Worm (Caenorhabditis elegans) whole organism, L1 larva: ENCODE data around the gene C06H2.7.

ENCODE experiments used
- C16A3.4 ChIP-seq: fragments of 150-350 bp; optimal IDR thresholded peaks from 2 replicates; lab custom pipeline; 2014; ENCODE audit warnings: missing biosample characterization, missing genetic modification characterization
- F16B12.6 ChIP-seq: fragments of 150-350 bp; optimal IDR thresholded peaks from 2 replicates; lab custom pipeline; 2014; ENCODE audit warnings: missing biosample characterization, missing genetic modification characterization
- aha-1 ChIP-seq: fragments of 150-350 bp; optimal IDR thresholded peaks from 2 replicates; lab custom pipeline; 2014; ENCODE audit warnings: missing biosample characterization, missing genetic modification characterization
- ama-1 ChIP-seq: fragments of 150-350 bp; optimal IDR thresholded peaks from 2 replicates; lab custom pipeline; 2014
- ceh-63 ChIP-seq: fragments of 200-800 bp; sonication (Bioruptor generic); optimal IDR thresholded peaks from 2 replicates; lab custom pipeline; 2018; ENCODE audit warnings: mild to moderate bottlenecking, missing genetic modification characterization, missing compliant biosample characterization
- ceh-8 ChIP-seq: fragments of 200-800 bp; sonication (Bioruptor generic); optimal IDR thresholded peaks from 2 replicates; lab custom pipeline; 2018; ENCODE audit warnings: mild to moderate bottlenecking, missing genetic modification characterization, moderate library complexity, missing compliant biosample characterization
- ceh-82 ChIP-seq, 3 experiments: fragments of 150-350 bp in 1 of 3; sonication (generic microtip) in 2 of 3; optimal IDR thresholded peaks; 2 replicates each; lab custom pipeline; 2014 to 2017; ENCODE audit warnings: missing biosample characterization in 3 of 3, missing genetic modification characterization in 3 of 3
- ceh-88 ChIP-seq: fragments of 200-800 bp; sonication (Bioruptor generic); IDR thresholded peaks from 2 replicates; pipeline ENCODE4 v1.3.6; 2022; ENCODE audit warnings: missing genetic modification characterization, missing compliant biosample characterization
- ceh-90 ChIP-seq: sonication (generic microtip); optimal IDR thresholded peaks from 2 replicates; lab custom pipeline; 2016; ENCODE audit warnings: missing genetic modification characterization, missing compliant biosample characterization
- dpl-1 ChIP-seq, 3 experiments: fragments of 150-350 bp in 2 of 3; sonication (generic microtip) in 1 of 3; optimal IDR thresholded peaks; 2 replicates each; lab custom pipeline; 2014 to 2017; ENCODE audit warnings: missing biosample characterization in 3 of 3, missing genetic modification characterization in 3 of 3, missing genetic modification reagents in 3 of 3
- dsc-1 ChIP-seq: sonication (generic microtip); optimal IDR thresholded peaks from 2 replicates; lab custom pipeline; 2016; ENCODE audit warnings: mild to moderate bottlenecking, missing genetic modification characterization, missing compliant biosample characterization
- egl-13 ChIP-seq: sonication (generic microtip); optimal IDR thresholded peaks from 2 replicates; lab custom pipeline; 2016; ENCODE audit warnings: missing genotype, missing genetic modification reagents, missing genetic modification characterization, missing compliant biosample characterization
- elt-3 ChIP-seq, 6 experiments: fragments of 150-350 bp in 1 of 6; sonication (generic microtip); optimal IDR thresholded peaks; 2 replicates each; lab custom pipeline; 2017 to 2018; ENCODE audit warnings: missing biosample characterization in 6 of 6, missing genetic modification characterization in 6 of 6, inconsistent platforms in 1 of 6
- fkh-4 ChIP-seq: sonication (generic microtip); optimal IDR thresholded peaks from 2 replicates; lab custom pipeline; 2016; ENCODE audit warnings: missing compliant biosample characterization, missing genetic modification characterization, borderline replicate concordance
- fos-1 ChIP-seq: fragments of 150-350 bp; optimal IDR thresholded peaks from 2 replicates; lab custom pipeline; 2014; ENCODE audit warnings: missing biosample characterization, missing genetic modification characterization
- hlh-17 ChIP-seq: fragments of 200-800 bp; sonication (Bioruptor generic); optimal IDR thresholded peaks from 2 replicates; lab custom pipeline; 2018; ENCODE audit warnings: missing genetic modification characterization, mild to moderate bottlenecking, missing compliant biosample characterization, moderate library complexity, borderline replicate concordance
- hlh-4 ChIP-seq: sonication (generic microtip); optimal IDR thresholded peaks from 2 replicates; lab custom pipeline; 2016; ENCODE audit warnings: mild to moderate bottlenecking, missing genetic modification characterization, missing compliant biosample characterization
- hpl-2 ChIP-seq: fragments of 150-350 bp; optimal IDR thresholded peaks from 2 replicates; lab custom pipeline; 2014; ENCODE audit warnings: missing biosample characterization, missing genetic modification reagents, missing genetic modification characterization
- irx-1 ChIP-seq: sonication (generic microtip); optimal IDR thresholded peaks from 2 replicates; lab custom pipeline; 2016; ENCODE audit warnings: missing genetic modification characterization, missing compliant biosample characterization
- isw-1 ChIP-seq: fragments of 200-800 bp; sonication (Bioruptor generic); IDR thresholded peaks from 2 replicates; pipeline ENCODE4 v1.3.6; 2022; ENCODE audit warnings: missing genetic modification characterization, missing compliant biosample characterization
- jun-1 ChIP-seq: fragments of 150-350 bp; optimal IDR thresholded peaks from 2 replicates; lab custom pipeline; 2014; ENCODE audit warnings: missing biosample characterization, missing genetic modification reagents, missing genetic modification characterization
- lin-15B ChIP-seq: fragments of 150-350 bp; sonication (generic microtip); optimal IDR thresholded peaks from 3 replicates; lab custom pipeline; 2014; ENCODE audit warnings: missing biosample characterization, missing genetic modification characterization
- lin-35 ChIP-seq, 2 experiments: fragments of 150-350 bp; optimal IDR thresholded peaks; 2 replicates each; lab custom pipeline; 2014; ENCODE audit warnings: missing biosample characterization in 2 of 2, missing genetic modification characterization in 2 of 2, missing genetic modification reagents in 2 of 2
- lin-39 ChIP-seq: fragments of 150-350 bp; optimal IDR thresholded peaks from 2 replicates; lab custom pipeline; 2014; ENCODE audit warnings: missing biosample characterization, missing genetic modification reagents, missing genetic modification characterization
- lir-3 ChIP-seq: sonication (generic microtip); optimal IDR thresholded peaks from 2 replicates; lab custom pipeline; 2016; ENCODE audit warnings: mild to moderate bottlenecking, missing genetic modification characterization, moderate library complexity, missing compliant biosample characterization; ENCODE audit not compliant: poor library complexity
- lsy-2 ChIP-seq, 2 experiments: fragments of 150-350 bp; optimal IDR thresholded peaks; 2 replicates each; lab custom pipeline; 2014; ENCODE audit warnings: missing biosample characterization in 2 of 2, missing genetic modification characterization in 2 of 2
- mab-9 ChIP-seq: fragments of 200-800 bp; sonication (Bioruptor generic); IDR thresholded peaks from 2 replicates; pipeline ENCODE4 v1.3.6; 2022; ENCODE audit warnings: missing genetic modification reagents, missing genetic modification characterization, missing compliant biosample characterization
- mdl-1 ChIP-seq, 2 experiments: fragments of 150-350 bp; optimal IDR thresholded peaks; 2 replicates each; lab custom pipeline; 2014 to 2017; ENCODE audit warnings: missing biosample characterization in 2 of 2, missing genetic modification characterization in 2 of 2, inconsistent platforms in 1 of 2
- nhr-12 ChIP-seq: sonication (generic microtip); optimal IDR thresholded peaks from 2 replicates; lab custom pipeline; 2017; ENCODE audit warnings: missing biosample characterization, missing genetic modification characterization
- nhr-20 ChIP-seq: sonication (generic microtip); optimal IDR thresholded peaks from 2 replicates; lab custom pipeline; 2016; ENCODE audit warnings: mild to moderate bottlenecking, missing genetic modification characterization, missing compliant biosample characterization
- nhr-28 ChIP-seq: fragments of 150-350 bp; optimal IDR thresholded peaks from 2 replicates; lab custom pipeline; 2014; ENCODE audit warnings: missing biosample characterization, missing genetic modification characterization
- nhr-47 ChIP-seq: sonication (generic microtip); optimal IDR thresholded peaks from 2 replicates; lab custom pipeline; 2016; ENCODE audit warnings: mild to moderate bottlenecking, missing genetic modification characterization, moderate library complexity, missing compliant biosample characterization
- nhr-71 ChIP-seq: sonication (generic microtip); optimal IDR thresholded peaks from 2 replicates; lab custom pipeline; 2016; ENCODE audit warnings: mild to moderate bottlenecking, missing genetic modification characterization, moderate library complexity, missing compliant biosample characterization
- nhr-77 ChIP-seq: fragments of 150-350 bp; optimal IDR thresholded peaks from 2 replicates; lab custom pipeline; 2014; ENCODE audit warnings: missing biosample characterization, missing genetic modification characterization
- nhr-84 ChIP-seq: sonication (generic microtip); optimal IDR thresholded peaks from 2 replicates; lab custom pipeline; 2017; ENCODE audit warnings: missing biosample characterization, missing genetic modification characterization
- nhr-85 ChIP-seq: sonication (generic microtip); peaks from one replicate; lab custom pipeline; 2016; ENCODE audit warnings: missing genetic modification characterization, inconsistent platforms, missing compliant biosample characterization
- nhr-90 ChIP-seq: sonication (generic microtip); optimal IDR thresholded peaks from 2 replicates; lab custom pipeline; 2016; ENCODE audit warnings: mild to moderate bottlenecking, missing genetic modification characterization, missing compliant biosample characterization; ENCODE audit not compliant: poor library complexity
- pag-3 ChIP-seq: sonication (generic microtip); optimal IDR thresholded peaks from 2 replicates; lab custom pipeline; 2017; ENCODE audit warnings: missing genetic modification characterization, mild to moderate bottlenecking, missing compliant biosample characterization, antibody characterized with exemption, borderline replicate concordance; ENCODE audit not compliant: insufficient read depth
- pax-3 ChIP-seq: fragments of 200-800 bp; sonication (Bioruptor generic); optimal IDR thresholded peaks from 2 replicates; lab custom pipeline; 2018; ENCODE audit warnings: mild to moderate bottlenecking, missing genetic modification characterization, moderate library complexity, missing compliant biosample characterization
- skn-1 ChIP-seq: fragments of 150-350 bp; optimal IDR thresholded peaks from 2 replicates; lab custom pipeline; 2014; ENCODE audit warnings: missing biosample characterization, missing genetic modification characterization
- snpc-4 ChIP-seq: fragments of 150-350 bp; optimal IDR thresholded peaks from 2 replicates; lab custom pipeline; 2014; ENCODE audit warnings: missing biosample characterization, missing genetic modification characterization
- snu-23 ChIP-seq: sonication (generic microtip); optimal IDR thresholded peaks from 2 replicates; lab custom pipeline; 2016; ENCODE audit warnings: missing genetic modification characterization, missing compliant biosample characterization
- sox-4 ChIP-seq: sonication (generic microtip); optimal IDR thresholded peaks from 2 replicates; lab custom pipeline; 2016; ENCODE audit warnings: missing genetic modification characterization, missing compliant biosample characterization
- sptf-1 ChIP-seq: fragments of 150-350 bp; optimal IDR thresholded peaks from 2 replicates; lab custom pipeline; 2014; ENCODE audit warnings: missing biosample characterization, missing genetic modification characterization
- sup-37 ChIP-seq: fragments of 200-800 bp; sonication (Bioruptor generic); optimal IDR thresholded peaks from 2 replicates; lab custom pipeline; 2018; ENCODE audit warnings: mild to moderate bottlenecking, missing genetic modification characterization, missing compliant biosample characterization
- swsn-7 ChIP-seq: sonication (generic microtip); optimal IDR thresholded peaks from 2 replicates; lab custom pipeline; 2016; ENCODE audit warnings: missing genetic modification characterization, missing compliant biosample characterization
- unc-130 ChIP-seq: fragments of 150-350 bp; optimal IDR thresholded peaks from 2 replicates; lab custom pipeline; 2017; ENCODE audit warnings: missing biosample characterization, missing genetic modification characterization, inconsistent platforms
- unc-30 ChIP-seq: sonication (generic microtip); optimal IDR thresholded peaks from 2 replicates; lab custom pipeline; 2017; ENCODE audit warnings: missing biosample characterization, missing genetic modification characterization
- unc-62 ChIP-seq: fragments of 150-350 bp; optimal IDR thresholded peaks from 2 replicates; lab custom pipeline; 2014; ENCODE audit warnings: missing biosample characterization, missing genetic modification reagents, missing genetic modification characterization
- unc-98 ChIP-seq: fragments of 200-800 bp; sonication (Bioruptor generic); IDR thresholded peaks from 2 replicates; pipeline ENCODE4 v1.3.6; 2022; ENCODE audit warnings: missing genetic modification characterization, missing compliant biosample characterization
- vab-15 ChIP-seq: sonication (generic microtip); optimal IDR thresholded peaks from 2 replicates; lab custom pipeline; 2017; ENCODE audit warnings: missing genotype, mild to moderate bottlenecking, missing genetic modification characterization, missing compliant biosample characterization
- ztf-11 ChIP-seq, 2 experiments: sonication (generic microtip); optimal IDR thresholded peaks; 2 replicates each; lab custom pipeline; 2016 to 2017; ENCODE audit warnings: missing genetic modification characterization in 2 of 2, missing biosample characterization in 1 of 2, missing compliant biosample characterization in 1 of 2

The C06H2.7 gene

ce11 chrV:11123817-11124337 is 20.7 kb downstream of the C06H2.7 start, which contains the start of the genes atp-5 and lmtr-3:
TSS of gene atp-5 (minus strand) at chrV:11123867.
TSS of gene lmtr-3 (plus strand) at chrV:11124186.
- TF ChIP-seq aha-1 (tag; lab: Kevin White, UChicago) (no peak), hlh-4 (no peak), snu-23 (GFP tag; lab: Kevin White, UChicago) (peak; percentile 82), lin-39 (tag; lab: Kevin White, UChicago) (peak; percentile 19), unc-130 (peak; percentile 62), pax-3 (tag; lab: Kevin White, UChicago) (peak; percentile 68), irx-1 (tag; lab: Kevin White, UChicago) (peak; percentile 79), hlh-17 (GFP tag; lab: Kevin White, UChicago) (no peak), lin-35 (GFP tag; optimal IDR thresholded peaks at IDR 0.05; lab: Kevin White, UChicago) (peak; percentile 70 to 80), mab-9 (GFP tag; lab: Robert Waterston, UW) (peak; percentile 70; the same call in 1 of the 2 replicates), pag-3 (tag; lab: Kevin White, UChicago) (peak; percentile 1), unc-30 (tag; lab: Kevin White, UChicago) (no peak), snpc-4 (tag; lab: Kevin White, UChicago) (peak; percentile 63), sup-37 (GFP tag; lab: Kevin White, UChicago) (no peak), mdl-1 (tag; optimal IDR thresholded peaks at IDR 0.05; lab: Kevin White, UChicago) (peak in 1 of 2 experiments; percentile 55), nhr-77 (tag; lab: Kevin White, UChicago) (peak; percentile 16), C16A3.4 (tag; lab: Kevin White, UChicago) (peak; percentile 73), lir-3 (tag; lab: Kevin White, UChicago) (peak; percentile 93), sptf-1 (tag; lab: Kevin White, UChicago) (no peak), nhr-12 (no peak), ceh-82 (tag; optimal IDR thresholded peaks at IDR 0.05; lab: Kevin White, UChicago) (peak; percentile 15 to 81 (median 53)), nhr-71 (tag; lab: Kevin White, UChicago) (peak; percentile 89), nhr-20 (peak; percentile 78), elt-3 (tag; optimal IDR thresholded peaks at IDR 0.05; lab: Kevin White, UChicago) (peak in 1 of 6 experiments; percentile 68), fos-1 (tag; lab: Kevin White, UChicago) (no peak), hpl-2 (no peak), vab-15 (tag; lab: Kevin White, UChicago) (no peak), ceh-8 (GFP tag; lab: Kevin White, UChicago) (no peak), F16B12.6 (tag; lab: Kevin White, UChicago) (no peak), ceh-63 (GFP tag; lab: Kevin White, UChicago) (no peak), ceh-90 (tag; lab: Kevin White, UChicago) (peak; percentile 86), ztf-11 (tag; optimal IDR thresholded peaks at IDR 0.05; lab: Kevin White, UChicago) (peak in 1 of 2 experiments; percentile 81), dsc-1 (tag; lab: Kevin White, UChicago) (peak; percentile 72), jun-1 (tag; lab: Kevin White, UChicago) (peak; percentile 54), unc-62 (GFP tag; lab: Kevin White, UChicago) (no peak), isw-1 (GFP tag; lab: Robert Waterston, UW) (peak; percentile 65), nhr-84 (tag; lab: Kevin White, UChicago) (no peak), lsy-2 (tag; optimal IDR thresholded peaks at IDR 0.05; lab: Kevin White, UChicago) (peak; percentile 66 to 78), fkh-4 (tag; lab: Kevin White, UChicago) (peak; percentile 82), nhr-47 (peak; percentile 81), nhr-28 (tag; lab: Kevin White, UChicago) (no peak), ama-1 (lab: Kevin White, UChicago) (no peak), nhr-85 (tag; lab: Kevin White, UChicago) (peak; percentile 88), skn-1 (peak; percentile 70), ceh-88 (GFP tag; lab: Robert Waterston, UW) (no peak), unc-98 (peak; percentile 52), egl-13 (tag; lab: Kevin White, UChicago) (peak; percentile 58), lin-15B (tag; lab: Kevin White, UChicago) (peak; percentile 64), sox-4 (tag; lab: Kevin White, UChicago) (peak; percentile 53), nhr-90 (tag; lab: Kevin White, UChicago) (peak; percentile 83), swsn-7 (peak; percentile 66), dpl-1 (GFP tag; optimal IDR thresholded peaks at IDR 0.05; lab: Kevin White, UChicago) (peak; percentile 68 to 81 (median 69))
